Worm (Caenorhabditis elegans) whole organism, early embryonic: ENCODE results near the gene nas-8.

Experiments
- B0310.2 ChIP-seq: sonication (generic microtip); optimal IDR thresholded peaks from 2 replicates; lab custom pipeline; 2016; ENCODE audit warnings: mild to moderate bottlenecking, missing genetic modification characterization, missing compliant biosample characterization
- F13C5.2 ChIP-seq: sonication (generic microtip); optimal IDR thresholded peaks from 2 replicates; lab custom pipeline; 2017; ENCODE audit warnings: mild to moderate bottlenecking, missing genetic modification characterization, inconsistent platforms, missing compliant biosample characterization
- aly-1 ChIP-seq: sonication (generic microtip); optimal IDR thresholded peaks from 2 replicates; lab custom pipeline; 2016; ENCODE audit warnings: missing genetic modification characterization, missing compliant biosample characterization
- ama-1 ChIP-seq: fragments of 150-350 bp; optimal IDR thresholded peaks from 2 replicates; lab custom pipeline; 2014
- ceh-13 ChIP-seq: fragments of 200-800 bp; sonication (Bioruptor generic); optimal IDR thresholded peaks from 2 replicates; lab custom pipeline; 2018; ENCODE audit warnings: mild to moderate bottlenecking, missing genetic modification characterization, missing compliant biosample characterization
- ceh-36 ChIP-seq: sonication (generic microtip); optimal IDR thresholded peaks from 2 replicates; lab custom pipeline; 2016; ENCODE audit warnings: missing genetic modification characterization, inconsistent platforms, missing compliant biosample characterization
- ets-7 ChIP-seq: sonication (generic microtip); optimal IDR thresholded peaks from 2 replicates; lab custom pipeline; 2016; ENCODE audit warnings: missing genotype, missing genetic modification characterization, missing compliant biosample characterization
- flt-1 ChIP-seq: fragments of 200-800 bp; sonication (Bioruptor generic); IDR thresholded peaks from 2 replicates; pipeline ENCODE4 v1.3.6; 2022; ENCODE audit warnings: missing genetic modification characterization, missing compliant biosample characterization
- hmbx-1 ChIP-seq: sonication (generic microtip); optimal IDR thresholded peaks from 2 replicates; lab custom pipeline; 2016; ENCODE audit warnings: mild to moderate bottlenecking, missing genetic modification characterization, missing compliant biosample characterization
- hmg-4 ChIP-seq: fragments of 200-800 bp; sonication (Bioruptor generic); optimal IDR thresholded peaks from 2 replicates; lab custom pipeline; 2018; ENCODE audit warnings: mild to moderate bottlenecking, missing genetic modification characterization, missing compliant biosample characterization
- hnd-1 ChIP-seq: sonication (generic microtip); optimal IDR thresholded peaks from 2 replicates; lab custom pipeline; 2016; ENCODE audit warnings: missing genetic modification characterization, missing compliant biosample characterization
- pes-1 ChIP-seq: fragments of 200-800 bp; sonication (Bioruptor generic); IDR thresholded peaks from 2 replicates; pipeline ENCODE4 v1.3.6; 2022; ENCODE audit warnings: missing genetic modification reagents, missing genetic modification characterization, missing compliant biosample characterization
- scrt-1 ChIP-seq: fragments of 200-800 bp; sonication (Bioruptor generic); IDR thresholded peaks from 2 replicates; pipeline ENCODE4 v1.3.6; 2022; ENCODE audit warnings: missing genetic modification characterization, missing compliant biosample characterization
- sea-1 ChIP-seq: fragments of 200-800 bp; sonication (Bioruptor generic); conservative IDR thresholded peaks from 2 replicates; pipeline ENCODE4 v1.3.6; 2022; ENCODE audit warnings: missing genetic modification characterization, missing compliant biosample characterization
- tbx-11 ChIP-seq: fragments of 200-800 bp; sonication (Bioruptor generic); IDR thresholded peaks from 2 replicates; pipeline ENCODE4 v1.3.6; 2022; ENCODE audit warnings: missing genetic modification characterization, missing compliant biosample characterization
- tbx-37 ChIP-seq: fragments of 200-800 bp; sonication (Bioruptor generic); conservative IDR thresholded peaks from 2 replicates; pipeline ENCODE4 v1.3.6; 2022; ENCODE audit warnings: missing genetic modification reagents, missing genetic modification characterization, missing compliant biosample characterization
- tra-4 ChIP-seq: sonication (generic microtip); optimal IDR thresholded peaks from 2 replicates; lab custom pipeline; 2017; ENCODE audit warnings: missing genetic modification characterization, missing compliant biosample characterization

nas-8 gene

DNA sequence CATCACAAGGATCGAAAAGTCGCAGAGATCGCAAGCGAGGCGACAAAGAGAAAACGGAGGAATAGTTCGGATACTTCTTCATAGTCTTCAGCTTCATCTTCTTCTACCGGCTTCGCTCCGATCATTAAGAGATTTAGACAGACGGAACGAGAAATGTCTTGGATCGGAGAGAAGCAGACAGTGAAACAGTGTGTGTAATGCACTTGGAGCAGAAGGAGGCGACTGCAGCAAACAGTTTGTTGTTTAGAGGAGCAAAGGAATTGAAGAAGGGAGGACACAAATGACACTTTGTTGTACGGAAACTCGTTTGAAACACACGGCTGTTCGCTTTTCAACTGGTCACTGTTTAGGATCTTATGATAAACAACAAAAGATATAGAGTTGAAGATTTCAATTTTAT is 15.3 kb upstream of the nas-8 start:
- TF ChIP-seq hmbx-1 (tag; lab: Kevin White, UChicago) (no peak), hmg-4 (GFP tag; lab: Kevin White, UChicago) (no peak), tbx-37 (GFP tag; lab: Robert Waterston, UW) (no peak), B0310.2 (tag; lab: Kevin White, UChicago) (no peak), ceh-13 (GFP tag; lab: Kevin White, UChicago) (no peak), pes-1 (GFP tag; lab: Robert Waterston, UW) (no peak), flt-1 (no peak), scrt-1 (GFP tag; lab: Robert Waterston, UW) (no peak), sea-1 (no peak), ets-7 (tag; lab: Kevin White, UChicago) (no peak), aly-1 (tag; lab: Kevin White, UChicago) (no peak), ama-1 (lab: Kevin White, UChicago) (no peak), ceh-36 (no peak)

ce11 chrIV:7103211-7103679 is 11.5 kb upstream of the nas-8 start, which contains the start of the genes rde-8 and ZC477.3:
Gene rde-8 (minus strand): TSS chrIV:7103261.
Gene ZC477.3 (plus strand): TSS chrIV:7103492.
- TF ChIP-seq B0310.2 (tag; lab: Kevin White, UChicago) (no peak), tbx-11 (GFP tag; lab: Robert Waterston, UW) (no peak), hmbx-1 (tag; lab: Kevin White, UChicago) (no peak), sea-1 (no peak), F13C5.2 (tag; lab: Kevin White, UChicago) (no peak), ceh-36 (no peak), flt-1 (no peak), ama-1 (lab: Kevin White, UChicago) (no peak), tbx-37 (GFP tag; lab: Robert Waterston, UW) (no peak), ets-7 (tag; lab: Kevin White, UChicago) (no peak), aly-1 (tag; lab: Kevin White, UChicago) (no peak), tra-4 (tag; lab: Kevin White, UChicago) (no peak), hmg-4 (GFP tag; lab: Kevin White, UChicago) (no peak), scrt-1 (GFP tag; lab: Robert Waterston, UW) (no peak), hnd-1 (tag; lab: Kevin White, UChicago) (no peak), ceh-13 (GFP tag; lab: Kevin White, UChicago) (no peak)

DNA sequence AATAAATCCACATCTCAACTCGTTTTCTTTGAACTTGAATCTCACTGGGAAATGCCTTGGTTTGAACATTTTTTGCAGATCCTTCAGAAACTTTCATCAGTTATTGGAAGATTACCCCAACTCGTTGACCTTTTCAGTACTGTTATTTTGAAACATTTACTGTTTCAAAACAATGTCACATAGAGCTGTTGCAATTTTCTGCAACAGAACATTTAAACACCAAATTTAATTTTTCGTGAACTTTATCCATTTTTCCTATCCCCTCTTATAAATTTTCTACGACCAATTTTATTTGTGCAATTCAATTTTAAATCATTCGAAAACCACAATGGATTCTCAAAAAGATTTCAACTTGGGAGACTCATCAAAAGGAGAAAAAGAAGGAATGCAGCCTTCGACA is 6.8 kb upstream of the nas-8 start, which contains the start of gene ZC477.2:
TSS of gene ZC477.2 (plus strand) at position 301 of the 400 bp plus-strand sequence.
- TF ChIP-seq tbx-37 (GFP tag; lab: Robert Waterston, UW), result no peak
- TF ChIP-seq hmbx-1 (tag; lab: Kevin White, UChicago), result no peak
- TF ChIP-seq ceh-36, result no peak
- no peak for TF ChIP-seq flt-1
- no peak for TF ChIP-seq B0310.2 (tag; lab: Kevin White, UChicago)
- no peak for TF ChIP-seq tbx-11 (GFP tag; lab: Robert Waterston, UW)
- no peak for TF ChIP-seq pes-1 (GFP tag; lab: Robert Waterston, UW)
- TF ChIP-seq hnd-1 (tag; lab: Kevin White, UChicago), result no peak
- no peak for TF ChIP-seq tra-4 (tag; lab: Kevin White, UChicago)
- TF ChIP-seq scrt-1 (GFP tag; lab: Robert Waterston, UW), result no peak
- TF ChIP-seq aly-1 (tag; lab: Kevin White, UChicago), result no peak
- TF ChIP-seq sea-1, result no peak
- no peak for TF ChIP-seq ceh-13 (GFP tag; lab: Kevin White, UChicago)
- TF ChIP-seq F13C5.2 (tag; lab: Kevin White, UChicago), result no peak
- no peak for TF ChIP-seq hmg-4 (GFP tag; lab: Kevin White, UChicago)
- TF ChIP-seq ama-1 (lab: Kevin White, UChicago), result no peak

DNA sequence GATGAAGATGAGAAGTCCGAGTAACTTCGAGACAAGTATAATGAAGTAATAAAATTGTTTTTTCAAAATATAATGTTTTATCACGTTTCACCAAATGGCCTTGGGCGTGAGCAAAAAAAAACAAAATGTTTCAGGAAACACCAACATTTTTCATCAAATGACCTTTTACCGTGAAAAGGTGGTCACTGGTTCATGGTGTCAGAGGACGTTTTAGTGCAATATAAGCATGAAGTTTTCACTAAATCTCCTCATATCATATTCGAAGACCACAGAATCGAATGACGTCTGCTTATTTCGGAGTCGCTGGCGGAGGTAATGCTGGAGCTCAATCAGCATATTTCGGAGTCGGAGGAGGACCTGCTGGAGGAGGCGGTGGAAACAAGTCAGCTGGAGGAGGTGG is 3.3 kb upstream of the nas-8 start, which contains the start of the genes ZC477.7 and ssq-3:
TSS of gene ZC477.7 (minus strand) at position 101 of the 400 bp plus-strand sequence.
TSS of gene ssq-3 (plus strand) at position 251 of the 400 bp plus-strand sequence.
- TF ChIP-seq F13C5.2 (tag; lab: Kevin White, UChicago), result no peak
- no peak for TF ChIP-seq pes-1 (GFP tag; lab: Robert Waterston, UW)
- TF ChIP-seq hmbx-1 (tag; lab: Kevin White, UChicago), result no peak
- TF ChIP-seq hnd-1 (tag; lab: Kevin White, UChicago), result no peak
- no peak for TF ChIP-seq aly-1 (tag; lab: Kevin White, UChicago)
- TF ChIP-seq hmg-4 (GFP tag; lab: Kevin White, UChicago), result no peak
- TF ChIP-seq sea-1, result no peak
- no peak for TF ChIP-seq ceh-36
- no peak for TF ChIP-seq ets-7 (tag; lab: Kevin White, UChicago)
- TF ChIP-seq ama-1 (lab: Kevin White, UChicago), result no peak
- no peak for TF ChIP-seq scrt-1 (GFP tag; lab: Robert Waterston, UW)
- TF ChIP-seq tra-4 (tag; lab: Kevin White, UChicago), result no peak
- TF ChIP-seq tbx-37 (GFP tag; lab: Robert Waterston, UW), result no peak
- TF ChIP-seq tbx-11 (GFP tag; lab: Robert Waterston, UW), result no peak
- no peak for TF ChIP-seq flt-1

ce11 chrIV:7121313-7122055 is 6.8 kb downstream of the nas-8 start, which contains the start of the genes C34D4.10 and str-48:
Gene C34D4.10 (minus strand): TSS chrIV:7121413.
Gene str-48 (plus strand): TSS chrIV:7122005.
- TF ChIP-seq tbx-37 (GFP tag; lab: Robert Waterston, UW) (no peak), hmbx-1 (tag; lab: Kevin White, UChicago) (no peak), ceh-36 (no peak), ama-1 (lab: Kevin White, UChicago) (no peak), ceh-13 (GFP tag; lab: Kevin White, UChicago) (no peak), hmg-4 (GFP tag; lab: Kevin White, UChicago) (no peak), hnd-1 (tag; lab: Kevin White, UChicago) (no peak), F13C5.2 (tag; lab: Kevin White, UChicago) (no peak), tbx-11 (GFP tag; lab: Robert Waterston, UW) (no peak), aly-1 (tag; lab: Kevin White, UChicago) (no peak), B0310.2 (tag; lab: Kevin White, UChicago) (no peak), pes-1 (GFP tag; lab: Robert Waterston, UW) (no peak), ets-7 (tag; lab: Kevin White, UChicago) (no peak), tra-4 (tag; lab: Kevin White, UChicago) (no peak), sea-1 (no peak), scrt-1 (GFP tag; lab: Robert Waterston, UW) (no peak)
